Worm (Caenorhabditis elegans) whole organism, L4/young adult: Measurements from ENCODE around the gene C27D9.1.
A peak's percentile ranks its signal among the peaks of the same experiment; 100 is the strongest.

ENCODE experiments used
- W03F9.2 ChIP-seq: fragments of 150-350 bp; optimal IDR thresholded peaks from 2 replicates; lab custom pipeline; 2014; ENCODE audit warnings: missing biosample characterization, missing genetic modification characterization
- dao-5 ChIP-seq: sonication (generic microtip); optimal IDR thresholded peaks from 2 replicates; lab custom pipeline; 2016; ENCODE audit warnings: missing genotype, missing genetic modification characterization, moderate library complexity, missing compliant biosample characterization
- him-1 ChIP-seq: sonication (generic microtip); optimal IDR thresholded peaks from 2 replicates; lab custom pipeline; 2016; ENCODE audit warnings: missing genotype, missing genetic modification reagents, missing genetic modification characterization, missing compliant biosample characterization

Gene C27D9.1

ce11 chrII:4739984-4740462, 13.2 kb upstream of the C27D9.1 start, which contains the start of gene eas-1:
TSS of gene eas-1 (plus strand) at chrII:4740412.
- TF ChIP-seq W03F9.2 (tag; lab: Kevin White, UChicago) (peak; percentile 86), dao-5 (tag; lab: Kevin White, UChicago) (no peak), him-1 (peak; percentile 57)

ce11 chrII:4741527-4742187, 11.6 kb upstream of the C27D9.1 start, which contains the start of gene acs-11:
TSS of gene acs-11 (plus strand) at chrII:4742137.
- no peak for TF ChIP-seq W03F9.2 (tag; lab: Kevin White, UChicago)
- no peak for TF ChIP-seq dao-5 (tag; lab: Kevin White, UChicago)
- TF ChIP-seq him-1 = no peak

DNA sequence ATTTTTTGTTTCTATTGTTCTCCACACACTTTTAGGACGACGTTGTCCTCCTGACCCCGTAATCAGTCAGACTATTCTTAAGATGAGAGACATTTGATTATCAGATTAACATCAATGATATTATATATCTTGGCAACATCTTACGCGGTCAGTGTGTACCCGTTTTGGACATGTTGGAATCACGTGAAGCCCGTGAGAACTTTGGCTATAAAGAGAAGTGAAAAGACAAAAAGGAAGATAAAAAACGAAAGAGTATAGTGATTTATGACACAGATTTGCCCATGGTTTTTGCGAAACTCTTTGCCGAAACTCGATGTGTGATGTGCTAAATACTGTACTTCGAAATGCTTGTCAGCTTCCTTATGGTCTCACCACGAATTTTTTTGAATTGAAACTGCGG, 7.9 kb upstream of the C27D9.1 start:
- TF ChIP-seq dao-5 (tag; lab: Kevin White, UChicago) (no peak), him-1 (no peak), W03F9.2 (tag; lab: Kevin White, UChicago) (no peak)

DNA sequence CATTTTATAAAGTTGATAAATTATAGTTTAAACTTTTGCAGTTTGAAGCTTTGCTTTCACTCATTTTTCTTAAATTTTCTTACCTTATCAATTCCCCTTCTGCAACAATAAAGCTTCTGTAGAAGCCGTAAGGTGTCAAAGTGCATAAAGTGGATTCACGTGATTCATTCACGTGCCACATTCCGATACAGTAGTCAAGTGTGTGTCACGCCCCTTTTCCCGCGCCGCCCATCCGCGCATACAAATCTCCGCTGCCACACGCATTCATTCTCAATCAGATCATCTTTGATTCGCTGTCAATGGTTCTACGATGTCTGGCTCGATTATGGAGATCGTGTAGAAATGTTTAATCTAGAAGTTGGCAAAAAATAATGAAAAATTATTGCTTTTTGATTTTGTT, 6.2 kb upstream of the C27D9.1 start:
- TF ChIP-seq him-1 (no peak), dao-5 (tag; lab: Kevin White, UChicago) (no peak), W03F9.2 (tag; lab: Kevin White, UChicago) (no peak)

DNA sequence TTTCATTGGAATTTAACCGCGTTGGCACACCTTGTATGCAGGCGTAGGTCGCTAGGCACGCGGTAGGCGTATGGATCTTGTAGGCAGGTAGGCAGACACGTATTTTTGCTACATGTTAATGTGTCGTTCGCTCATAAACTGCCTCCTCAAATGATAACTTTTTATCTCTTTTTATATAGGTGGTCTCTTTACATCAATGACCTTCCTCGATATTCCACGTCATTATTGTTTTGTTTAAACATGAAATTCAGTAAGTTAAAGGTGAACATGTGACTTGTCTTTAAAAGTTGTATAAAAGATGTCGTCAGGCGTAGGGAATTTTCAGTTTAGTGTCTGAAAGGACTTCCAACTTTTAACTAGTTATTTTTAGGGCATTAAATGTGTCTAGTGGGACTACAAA, 5.5 kb upstream of the C27D9.1 start:
- TF ChIP-seq W03F9.2 (tag; lab: Kevin White, UChicago) (no peak), dao-5 (tag; lab: Kevin White, UChicago) (no peak), him-1 (no peak)

DNA sequence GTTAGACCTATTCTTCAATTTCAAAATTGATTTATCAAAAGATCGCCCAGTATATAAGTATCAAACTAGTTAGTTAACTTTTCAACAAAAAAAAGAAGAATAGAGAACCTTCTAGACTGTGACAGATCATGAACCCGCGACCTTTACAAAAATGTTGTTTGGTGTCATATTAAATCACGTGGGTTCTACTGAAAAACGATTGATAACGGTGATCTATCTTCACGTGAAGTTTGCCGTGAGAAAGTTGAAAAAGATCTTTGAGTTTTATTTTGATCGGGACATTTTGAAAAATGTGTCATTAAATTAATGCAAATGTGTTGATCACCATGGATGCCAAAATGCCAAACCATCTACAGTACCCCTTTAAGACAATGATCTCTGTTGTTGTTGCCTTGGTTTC, 4.8 kb upstream of the C27D9.1 start:
- TF ChIP-seq him-1 = no peak
- TF ChIP-seq dao-5 (tag; lab: Kevin White, UChicago) = no peak
- no peak for TF ChIP-seq W03F9.2 (tag; lab: Kevin White, UChicago)

DNA sequence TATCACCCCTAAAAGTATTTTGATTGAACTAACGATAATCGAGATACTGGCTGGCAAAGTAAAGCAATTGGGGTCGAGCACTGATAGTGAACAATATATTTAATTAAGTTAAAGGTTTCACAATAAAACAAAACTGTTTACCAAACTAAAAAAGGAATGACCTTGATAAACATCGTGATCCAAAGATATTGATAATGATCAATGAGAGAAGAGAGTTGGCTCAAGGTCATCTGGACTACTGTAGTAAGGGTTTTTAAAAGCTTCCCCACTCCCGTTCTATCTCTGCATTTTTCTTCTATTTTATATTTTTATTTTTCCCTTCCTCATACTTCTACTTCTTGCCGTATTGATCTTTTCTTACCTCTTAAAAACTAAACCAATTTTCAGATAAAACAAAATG, 3.6 kb upstream of the C27D9.1 start, which contains the start of gene F41C3.2:
Gene F41C3.2, plus strand, starts transcription at position 388 of the 400 bp plus-strand sequence.
- TF ChIP-seq W03F9.2 (tag; lab: Kevin White, UChicago) = no peak
- no peak for TF ChIP-seq him-1
- TF ChIP-seq dao-5 (tag; lab: Kevin White, UChicago) = no peak

- TF ChIP-seq W03F9.2 (tag; lab: Kevin White, UChicago) = no peak
These were observed 920 bp upstream of the C27D9.1 start, which contains the start of gene F41C3.1 for ce11 chrII:4752257-4752728. TSS of gene F41C3.1 (plus strand) at chrII:4752307.

- no peak for TF ChIP-seq him-1
- no peak for TF ChIP-seq dao-5 (tag; lab: Kevin White, UChicago)
- TF ChIP-seq W03F9.2 (tag; lab: Kevin White, UChicago) = no peak
These were observed 2.4 kb downstream of the C27D9.1 start for ce11 chrII:4755654-4756053.

DNA sequence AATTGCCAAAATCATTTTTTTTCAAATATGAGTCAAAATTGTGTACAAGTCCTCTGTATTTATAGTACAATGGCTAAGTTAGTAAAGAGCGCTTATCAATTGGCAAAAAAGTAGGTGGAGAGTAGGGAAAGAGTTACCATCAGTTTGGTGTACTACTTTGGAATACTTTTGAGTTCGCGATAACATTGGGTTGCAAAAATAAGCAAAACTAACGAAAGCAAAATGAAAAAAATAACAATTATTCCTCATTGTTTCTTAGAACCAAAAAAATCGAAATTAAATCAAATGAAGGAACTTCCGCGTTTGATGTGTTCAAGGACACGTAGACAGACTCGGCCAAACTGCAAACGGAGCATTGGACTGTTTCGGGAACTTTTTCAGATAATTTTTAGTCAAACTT, 3.5 kb downstream of the C27D9.1 start, which contains the start of gene C27D9.2:
Gene C27D9.2, minus strand, starts transcription at position 101 of the 400 bp plus-strand sequence.
- no peak for TF ChIP-seq W03F9.2 (tag; lab: Kevin White, UChicago)
- TF ChIP-seq him-1 = no peak
- no peak for TF ChIP-seq dao-5 (tag; lab: Kevin White, UChicago)

DNA sequence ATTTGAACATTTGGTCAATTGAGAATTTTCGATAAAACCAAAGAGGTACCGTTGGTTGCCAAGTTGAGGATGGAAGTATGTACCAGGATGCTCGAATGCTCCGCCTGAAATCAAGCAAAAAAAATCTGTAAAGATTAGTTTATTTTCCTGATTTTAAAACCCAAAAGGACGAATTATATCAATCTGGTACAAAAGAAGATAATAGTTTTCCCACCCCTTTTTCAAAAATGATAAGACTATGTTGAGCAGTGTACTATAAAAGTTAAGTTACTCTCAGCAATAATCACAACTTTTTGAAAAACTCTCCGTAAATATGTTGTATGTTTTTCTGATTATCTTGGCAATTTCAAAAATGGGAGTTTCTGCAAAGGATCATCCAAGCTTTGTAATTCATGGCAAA, 5.2 kb downstream of the C27D9.1 start, which contains the start of gene F26G1.3:
Gene F26G1.3, plus strand, starts transcription at position 301 of the 400 bp plus-strand sequence.
- TF ChIP-seq W03F9.2 (tag; lab: Kevin White, UChicago) (no peak), dao-5 (tag; lab: Kevin White, UChicago) (no peak), him-1 (no peak)

ce11 chrII:4759835-4760234, 6.6 kb downstream of the C27D9.1 start:
- TF ChIP-seq dao-5 (tag; lab: Kevin White, UChicago) (no peak), W03F9.2 (tag; lab: Kevin White, UChicago) (no peak), him-1 (no peak)

ce11 chrII:4761020-4761419, 7.8 kb downstream of the C27D9.1 start:
- TF ChIP-seq him-1 (no peak), W03F9.2 (tag; lab: Kevin White, UChicago) (no peak), dao-5 (tag; lab: Kevin White, UChicago) (no peak)

DNA sequence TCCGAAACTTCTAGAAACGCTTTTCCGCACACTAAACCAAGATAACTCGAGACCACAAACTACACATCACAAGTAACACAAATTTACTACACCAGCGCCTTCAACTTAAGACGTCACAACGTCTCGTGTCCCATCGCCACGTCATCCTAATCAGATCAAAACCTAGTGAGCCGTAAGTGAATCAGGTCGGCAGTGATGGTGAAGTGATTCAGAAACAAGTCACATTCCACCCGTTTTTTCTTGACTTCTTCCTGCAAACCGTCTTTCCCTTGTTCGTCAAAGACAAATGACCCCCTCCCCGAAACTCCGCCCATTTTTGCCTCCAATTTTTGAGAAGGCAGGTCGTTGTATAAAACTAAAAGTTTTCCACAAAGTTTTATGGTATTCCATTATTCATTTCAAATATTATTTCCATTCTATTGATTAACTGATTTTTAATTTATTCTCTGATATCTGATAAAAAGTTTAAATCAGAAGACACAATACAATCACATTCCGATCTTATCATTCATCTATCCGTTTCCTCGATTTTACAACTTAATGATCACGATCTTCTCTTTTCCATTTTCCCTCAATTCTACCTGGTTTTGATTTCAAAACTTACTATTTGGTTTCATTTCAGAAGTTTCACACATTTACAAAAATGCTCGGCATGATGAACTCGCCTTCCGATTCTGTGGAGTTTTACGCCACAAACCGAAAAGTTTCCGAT, 9.5 kb downstream of the C27D9.1 start, which contains the start of gene F26G1.2:
Gene F26G1.2, plus strand, starts transcription at position 508 of the 712 bp plus-strand sequence.
- no peak for TF ChIP-seq dao-5 (tag; lab: Kevin White, UChicago)
- TF ChIP-seq W03F9.2 (tag; lab: Kevin White, UChicago) = no peak
- TF ChIP-seq him-1 = no peak
